Fruit fly (Drosophila melanogaster) whole organism, embryonic: ENCODE results near the gene CG14402.

ENCODE experiments used
- CG34422 ChIP-seq: fragments of 200-800 bp; sonication (Bioruptor generic); IDR thresholded peaks from 3 replicates; pipeline ENCODE4 v1.3.6; 2022; ENCODE audit warnings: missing biosample characterization, missing genetic modification characterization
- Hr39 ChIP-seq: fragments of >200 bp; optimal IDR thresholded peaks from 2 replicates; lab custom pipeline; 2017
- ase ChIP-seq: fragments of 200-800 bp; sonication (Bioruptor generic); IDR thresholded peaks from 3 replicates; pipeline ENCODE4 v1.3.6; 2022; ENCODE audit warnings: missing biosample characterization, missing genetic modification characterization

dm6 chr2L:20880476-20880875 lies 31.4 kb downstream of the CG14402 start:
- no peak for TF ChIP-seq CG34422
- TF ChIP-seq Hr39 (lab: Kevin White, UChicago), result no peak
- TF ChIP-seq ase (GFP tag; lab: Robert Waterston, UW), result no peak
